Worm (Caenorhabditis elegans): ENCODE results near the gene mfsd-6.

Gene mfsd-6

DNA sequence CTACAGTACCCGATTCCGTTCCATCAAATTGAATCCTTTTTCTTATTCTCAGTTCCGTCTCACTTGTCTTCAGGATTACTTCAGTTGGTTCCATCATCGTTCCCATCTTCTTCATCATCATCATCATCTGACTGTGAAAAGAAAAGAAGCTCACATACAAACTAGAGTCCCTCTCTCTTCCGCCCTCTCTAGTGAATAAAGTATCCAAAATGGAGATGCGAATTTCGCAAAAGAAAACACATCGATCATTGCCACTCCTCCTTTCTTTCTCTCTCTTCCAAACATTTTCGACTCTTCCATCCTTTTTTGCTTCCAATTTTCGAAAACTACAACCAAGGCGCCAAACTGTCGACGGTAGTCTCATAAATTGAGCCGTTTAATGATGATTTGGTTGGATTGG lies 26.4 kb downstream of the mfsd-6 start:
- TF ChIP-seq nhr-71 (tag; optimal IDR thresholded peaks at IDR 0.05) = peak; percentile 7
- no peak for TF ChIP-seq ama-1 (optimal IDR thresholded peaks at IDR 0.05)
- 0 out of 2 replicates have a peak, but pooled peaks have one; percentile 31 for TF ChIP-seq mab-9 (GFP tag; IDR thresholded peaks at IDR 0.05)
- TF ChIP-seq lsy-2 (tag; optimal IDR thresholded peaks at IDR 0.05) = peak in 1 of 2 experiments; percentile 27
- TF ChIP-seq lin-14 (GFP tag; optimal IDR thresholded peaks at IDR 0.05) = peak; percentile 15
- TF ChIP-seq fkh-10 (GFP tag; optimal IDR thresholded peaks at IDR 0.05) = no peak
- TF ChIP-seq blmp-1 (tag; optimal IDR thresholded peaks at IDR 0.05) = peak; percentile 25
- TF ChIP-seq mep-1 (tag; optimal IDR thresholded peaks at IDR 0.05) = peak; percentile 31

DNA sequence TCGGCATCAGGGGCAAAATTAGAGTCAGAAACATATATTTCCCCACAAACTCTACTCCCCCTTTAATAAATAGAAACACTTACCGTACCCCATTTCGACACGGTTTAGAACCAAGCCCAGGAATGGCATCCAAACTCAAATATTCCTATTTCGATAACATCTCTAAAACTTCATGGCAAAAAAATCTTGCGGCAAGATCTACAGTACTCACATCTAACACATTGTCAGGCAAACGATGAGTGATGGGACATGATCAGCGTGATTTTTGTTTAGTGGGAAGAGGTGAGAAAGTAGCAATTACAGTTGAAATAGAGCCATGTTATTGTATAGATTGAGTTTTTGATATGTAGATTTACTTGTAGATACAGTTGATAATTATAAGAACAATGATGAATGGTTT lies 28.2 kb downstream of the mfsd-6 start:
- TF ChIP-seq lin-14 (GFP tag; optimal IDR thresholded peaks at IDR 0.05) (peak; percentile 7), sup-37 (GFP tag; optimal IDR thresholded peaks at IDR 0.05) (no peak), fos-1 (tag; optimal IDR thresholded peaks at IDR 0.05) (no peak), rnt-1 (tag; optimal IDR thresholded peaks at IDR 0.05) (peak; percentile 25), lsy-2 (tag; optimal IDR thresholded peaks at IDR 0.05) (peak in 1 of 2 experiments; percentile 65), nhr-85 (tag) (peak; percentile 69), efl-1 (optimal IDR thresholded peaks at IDR 0.05) (no peak), efl-1 (GFP tag; optimal IDR thresholded peaks at IDR 0.05 in 1 of 2) (peak in 1 of 2 experiments; percentile 46)

- TF ChIP-seq tlp-1 (tag; optimal IDR thresholded peaks at IDR 0.05) = no peak
- TF ChIP-seq unc-98 (GFP tag; IDR thresholded peaks at IDR 0.05) = no peak
- no peak for TF ChIP-seq nhr-84 (tag; optimal IDR thresholded peaks at IDR 0.05)
- no peak for TF ChIP-seq unc-86 (tag; optimal IDR thresholded peaks at IDR 0.05)
- no peak for TF ChIP-seq ceh-90 (tag; optimal IDR thresholded peaks at IDR 0.05)
- TF ChIP-seq lin-14 (GFP tag; optimal IDR thresholded peaks at IDR 0.05) = peak; percentile 75
- TF ChIP-seq elt-2 (tag; optimal IDR thresholded peaks at IDR 0.05) = no peak
- no peak for TF ChIP-seq ztf-4 (tag; optimal IDR thresholded peaks at IDR 0.05)
- TF ChIP-seq lin-39 (tag; optimal IDR thresholded peaks at IDR 0.05) = no peak
- TF ChIP-seq ceh-8 (GFP tag; optimal IDR thresholded peaks at IDR 0.05) = no peak
- TF ChIP-seq pag-3 (tag; optimal IDR thresholded peaks at IDR 0.05; ENCODE audit: borderline replicate concordance, insufficient read depth) = peak; percentile 52
- TF ChIP-seq ceh-82 (tag; optimal IDR thresholded peaks at IDR 0.05) = no peak
- peak; percentile 20 for TF ChIP-seq rnt-1 (tag; optimal IDR thresholded peaks at IDR 0.05)
- TF ChIP-seq efl-1 (optimal IDR thresholded peaks at IDR 0.05) = no peak
- TF ChIP-seq efl-1 (GFP tag; optimal IDR thresholded peaks at IDR 0.05 in 1 of 2) = no peak
- no peak for TF ChIP-seq zag-1 (tag; optimal IDR thresholded peaks at IDR 0.05)
- TF ChIP-seq ets-5 (GFP tag; IDR thresholded peaks at IDR 0.05) = no peak
- no peak for TF ChIP-seq C16A3.4 (tag; optimal IDR thresholded peaks at IDR 0.05)
- peak; percentile 30 for TF ChIP-seq nhr-71 (tag; optimal IDR thresholded peaks at IDR 0.05)
- TF ChIP-seq nhr-19 (GFP tag; conservative IDR thresholded peaks at IDR 0.05) = 0 out of 2 replicates have a peak, but pooled peaks have one; percentile 9
- TF ChIP-seq nhr-237 (tag; optimal IDR thresholded peaks at IDR 0.05) = no peak
- no peak for TF ChIP-seq pqm-1 (tag; optimal IDR thresholded peaks at IDR 0.05)
- TF ChIP-seq snu-23 (GFP tag; optimal IDR thresholded peaks at IDR 0.05) = no peak
- TF ChIP-seq hpl-2 (GFP tag; optimal IDR thresholded peaks at IDR 0.05) = no peak
- TF ChIP-seq mep-1 (tag; optimal IDR thresholded peaks at IDR 0.05) = no peak
- TF ChIP-seq blmp-1 (tag; optimal IDR thresholded peaks at IDR 0.05) = no peak
- TF ChIP-seq lsy-2 (tag; optimal IDR thresholded peaks at IDR 0.05) = no peak
- TF ChIP-seq nhr-12 (tag; optimal IDR thresholded peaks at IDR 0.05) = no peak
- TF ChIP-seq sptf-1 (tag; optimal IDR thresholded peaks at IDR 0.05) = no peak
Measured at ce11 chrIII:7548963-7549362, 30.2 kb downstream of the mfsd-6 start.

DNA sequence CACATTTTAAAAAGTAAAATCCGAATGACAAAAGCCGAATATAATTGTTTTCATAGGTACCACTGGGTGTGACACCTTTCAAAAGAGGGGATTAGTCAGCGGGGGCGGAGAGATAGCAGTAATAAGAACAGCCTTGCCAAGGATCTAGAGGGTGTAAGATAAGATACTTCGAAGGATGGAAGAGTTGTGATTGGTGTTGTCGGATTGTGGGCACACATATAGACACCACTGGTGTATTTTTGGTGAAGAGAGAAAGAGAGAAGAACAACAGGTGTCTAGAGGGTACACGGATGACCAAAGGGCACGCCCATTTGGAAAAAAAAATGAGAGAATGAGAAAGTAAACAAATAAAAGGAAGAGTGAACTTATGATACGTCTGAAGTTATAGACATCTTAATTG lies 34.0 kb downstream of the mfsd-6 start:
- TF ChIP-seq ztf-11 (tag; optimal IDR thresholded peaks at IDR 0.05) = no peak
- peak; percentile 3 for TF ChIP-seq snu-23 (GFP tag; optimal IDR thresholded peaks at IDR 0.05)
- TF ChIP-seq tlp-1 (tag; optimal IDR thresholded peaks at IDR 0.05) = no peak
- TF ChIP-seq ceh-82 (tag; optimal IDR thresholded peaks at IDR 0.05) = no peak
- TF ChIP-seq fkh-10 (GFP tag; optimal IDR thresholded peaks at IDR 0.05) = no peak
- TF ChIP-seq rnt-1 (tag; optimal IDR thresholded peaks at IDR 0.05) = peak; percentile 47
- peak; percentile 6 for TF ChIP-seq nhr-71 (tag; optimal IDR thresholded peaks at IDR 0.05)
- no peak for TF ChIP-seq sup-37 (GFP tag; optimal IDR thresholded peaks at IDR 0.05)
- peak in 1 of 2 experiments; percentile 15 for TF ChIP-seq lsy-2 (tag; optimal IDR thresholded peaks at IDR 0.05)
- no peak for TF ChIP-seq skn-1 (tag; optimal IDR thresholded peaks at IDR 0.05)
- TF ChIP-seq nhr-237 (tag; optimal IDR thresholded peaks at IDR 0.05) = no peak
- TF ChIP-seq mep-1 (tag; optimal IDR thresholded peaks at IDR 0.05) = no peak
- no peak for TF ChIP-seq ceh-8 (GFP tag; optimal IDR thresholded peaks at IDR 0.05)
- TF ChIP-seq nhr-12 (tag; optimal IDR thresholded peaks at IDR 0.05) = no peak
- no peak for TF ChIP-seq unc-130 (tag; optimal IDR thresholded peaks at IDR 0.05)
- TF ChIP-seq aha-1 (tag; optimal IDR thresholded peaks at IDR 0.05) = no peak
- TF ChIP-seq unc-86 (tag; optimal IDR thresholded peaks at IDR 0.05) = no peak
- no peak for TF ChIP-seq nhr-47 (tag; optimal IDR thresholded peaks at IDR 0.05)
- TF ChIP-seq egl-27 (tag; optimal IDR thresholded peaks at IDR 0.05) = no peak
- TF ChIP-seq isw-1 (GFP tag; IDR thresholded peaks at IDR 0.05) = no peak
- TF ChIP-seq nhr-77 (tag; optimal IDR thresholded peaks at IDR 0.05) = no peak
- no peak for TF ChIP-seq fos-1 (tag; optimal IDR thresholded peaks at IDR 0.05)
- TF ChIP-seq dsc-1 (tag; optimal IDR thresholded peaks at IDR 0.05) = no peak
- peak; percentile 32 for TF ChIP-seq lin-14 (GFP tag; optimal IDR thresholded peaks at IDR 0.05)
- TF ChIP-seq ama-1 (optimal IDR thresholded peaks at IDR 0.05) = no peak
- no peak for TF ChIP-seq mef-2 (tag; optimal IDR thresholded peaks at IDR 0.05)
- no peak for TF ChIP-seq aly-2 (tag; optimal IDR thresholded peaks at IDR 0.05)
